Worm (Caenorhabditis elegans) whole organism, early embryonic: ENCODE measurements around the gene srx-16.

Experiments
- B0310.2 ChIP-seq: sonication (generic microtip); optimal IDR thresholded peaks from 2 replicates; lab custom pipeline; 2016; ENCODE audit warnings: mild to moderate bottlenecking, missing genetic modification characterization, missing compliant biosample characterization
- F13C5.2 ChIP-seq: sonication (generic microtip); optimal IDR thresholded peaks from 2 replicates; lab custom pipeline; 2017; ENCODE audit warnings: mild to moderate bottlenecking, missing genetic modification characterization, inconsistent platforms, missing compliant biosample characterization
- aly-1 ChIP-seq: sonication (generic microtip); optimal IDR thresholded peaks from 2 replicates; lab custom pipeline; 2016; ENCODE audit warnings: missing genetic modification characterization, missing compliant biosample characterization
- ama-1 ChIP-seq: fragments of 150-350 bp; optimal IDR thresholded peaks from 2 replicates; lab custom pipeline; 2014
- ceh-13 ChIP-seq: fragments of 200-800 bp; sonication (Bioruptor generic); optimal IDR thresholded peaks from 2 replicates; lab custom pipeline; 2018; ENCODE audit warnings: mild to moderate bottlenecking, missing genetic modification characterization, missing compliant biosample characterization
- ceh-36 ChIP-seq: sonication (generic microtip); optimal IDR thresholded peaks from 2 replicates; lab custom pipeline; 2016; ENCODE audit warnings: missing genetic modification characterization, inconsistent platforms, missing compliant biosample characterization
- ets-7 ChIP-seq: sonication (generic microtip); optimal IDR thresholded peaks from 2 replicates; lab custom pipeline; 2016; ENCODE audit warnings: missing genotype, missing genetic modification characterization, missing compliant biosample characterization
- flt-1 ChIP-seq: fragments of 200-800 bp; sonication (Bioruptor generic); IDR thresholded peaks from 2 replicates; pipeline ENCODE4 v1.3.6; 2022; ENCODE audit warnings: missing genetic modification characterization, missing compliant biosample characterization
- hmbx-1 ChIP-seq: sonication (generic microtip); optimal IDR thresholded peaks from 2 replicates; lab custom pipeline; 2016; ENCODE audit warnings: mild to moderate bottlenecking, missing genetic modification characterization, missing compliant biosample characterization
- hmg-4 ChIP-seq: fragments of 200-800 bp; sonication (Bioruptor generic); optimal IDR thresholded peaks from 2 replicates; lab custom pipeline; 2018; ENCODE audit warnings: mild to moderate bottlenecking, missing genetic modification characterization, missing compliant biosample characterization
- hnd-1 ChIP-seq: sonication (generic microtip); optimal IDR thresholded peaks from 2 replicates; lab custom pipeline; 2016; ENCODE audit warnings: missing genetic modification characterization, missing compliant biosample characterization
- pes-1 ChIP-seq: fragments of 200-800 bp; sonication (Bioruptor generic); IDR thresholded peaks from 2 replicates; pipeline ENCODE4 v1.3.6; 2022; ENCODE audit warnings: missing genetic modification reagents, missing genetic modification characterization, missing compliant biosample characterization
- scrt-1 ChIP-seq: fragments of 200-800 bp; sonication (Bioruptor generic); IDR thresholded peaks from 2 replicates; pipeline ENCODE4 v1.3.6; 2022; ENCODE audit warnings: missing genetic modification characterization, missing compliant biosample characterization
- sea-1 ChIP-seq: fragments of 200-800 bp; sonication (Bioruptor generic); conservative IDR thresholded peaks from 2 replicates; pipeline ENCODE4 v1.3.6; 2022; ENCODE audit warnings: missing genetic modification characterization, missing compliant biosample characterization
- tbx-11 ChIP-seq: fragments of 200-800 bp; sonication (Bioruptor generic); IDR thresholded peaks from 2 replicates; pipeline ENCODE4 v1.3.6; 2022; ENCODE audit warnings: missing genetic modification characterization, missing compliant biosample characterization
- tbx-37 ChIP-seq: fragments of 200-800 bp; sonication (Bioruptor generic); conservative IDR thresholded peaks from 2 replicates; pipeline ENCODE4 v1.3.6; 2022; ENCODE audit warnings: missing genetic modification reagents, missing genetic modification characterization, missing compliant biosample characterization
- tra-4 ChIP-seq: sonication (generic microtip); optimal IDR thresholded peaks from 2 replicates; lab custom pipeline; 2017; ENCODE audit warnings: missing genetic modification characterization, missing compliant biosample characterization

The srx-16 gene

ce11 chrV:6951306-6951705 is 24.8 kb upstream of the srx-16 start, which contains the start of gene T07H8.11:
Gene T07H8.11, minus strand, starts transcription at chrV:6951406.
- TF ChIP-seq tbx-37 (GFP tag; lab: Robert Waterston, UW): no peak

ce11 chrV:6953797-6954196 is 22.4 kb upstream of the srx-16 start, which contains the start of gene srg-31:
Gene srg-31, minus strand, starts transcription at chrV:6953897.
- TF ChIP-seq ceh-13 (GFP tag; lab: Kevin White, UChicago): no peak
- no peak for TF ChIP-seq tbx-37 (GFP tag; lab: Robert Waterston, UW)
- no peak for TF ChIP-seq hnd-1 (tag; lab: Kevin White, UChicago)
- no peak for TF ChIP-seq hmbx-1 (tag; lab: Kevin White, UChicago)
- TF ChIP-seq aly-1 (tag; lab: Kevin White, UChicago): no peak
- no peak for TF ChIP-seq ceh-36
- no peak for TF ChIP-seq tra-4 (tag; lab: Kevin White, UChicago)
- TF ChIP-seq F13C5.2 (tag; lab: Kevin White, UChicago): no peak
- no peak for TF ChIP-seq ets-7
- no peak for TF ChIP-seq sea-1
- no peak for TF ChIP-seq pes-1 (GFP tag; lab: Robert Waterston, UW)

ce11 chrV:6956237-6956636 is 19.9 kb upstream of the srx-16 start, which contains the start of gene mec-1:
Gene mec-1, plus strand, starts transcription at chrV:6956537.
- TF ChIP-seq pes-1 (GFP tag; lab: Robert Waterston, UW) (no peak), tbx-37 (GFP tag; lab: Robert Waterston, UW) (no peak), tbx-11 (GFP tag; lab: Robert Waterston, UW) (no peak), scrt-1 (no peak), sea-1 (no peak), hnd-1 (tag; lab: Kevin White, UChicago) (no peak), ceh-13 (GFP tag; lab: Kevin White, UChicago) (no peak), F13C5.2 (tag; lab: Kevin White, UChicago) (no peak), ets-7 (no peak), hmbx-1 (tag; lab: Kevin White, UChicago) (no peak), ceh-36 (no peak), tra-4 (tag; lab: Kevin White, UChicago) (no peak), aly-1 (tag; lab: Kevin White, UChicago) (no peak), ama-1 (lab: Kevin White, UChicago) (no peak), hmg-4 (GFP tag; lab: Kevin White, UChicago) (no peak), B0310.2 (no peak), flt-1 (GFP tag; lab: Robert Waterston, UW) (no peak)

ce11 chrV:6969950-6970532 is 6.1 kb upstream of the srx-16 start, which contains the start of gene ptr-15:
Gene ptr-15, minus strand, starts transcription at chrV:6970000.
- TF ChIP-seq tbx-11 (GFP tag; lab: Robert Waterston, UW): no peak
- no peak for TF ChIP-seq flt-1 (GFP tag; lab: Robert Waterston, UW)
- no peak for TF ChIP-seq hmg-4 (GFP tag; lab: Kevin White, UChicago)
- no peak for TF ChIP-seq tbx-37 (GFP tag; lab: Robert Waterston, UW)
- no peak for TF ChIP-seq hnd-1 (tag; lab: Kevin White, UChicago)
- no peak for TF ChIP-seq B0310.2

ce11 chrV:6971567-6971966 is 4.6 kb upstream of the srx-16 start, which contains the start of gene srx-59:
Gene srx-59, plus strand, starts transcription at chrV:6971867.
- no peak for TF ChIP-seq B0310.2
- TF ChIP-seq tbx-37 (GFP tag; lab: Robert Waterston, UW): no peak
- TF ChIP-seq sea-1: no peak

ce11 chrV:6979019-6979418 is 2.9 kb downstream of the srx-16 start, which contains the start of gene sre-12:
Gene sre-12, minus strand, starts transcription at chrV:6979119.
- TF ChIP-seq F13C5.2 (tag; lab: Kevin White, UChicago): no peak
- no peak for TF ChIP-seq hmg-4 (GFP tag; lab: Kevin White, UChicago)
- no peak for TF ChIP-seq ama-1 (lab: Kevin White, UChicago)
- TF ChIP-seq sea-1: no peak
- no peak for TF ChIP-seq tbx-37 (GFP tag; lab: Robert Waterston, UW)
- TF ChIP-seq flt-1 (GFP tag; lab: Robert Waterston, UW): no peak
- no peak for TF ChIP-seq hmbx-1 (tag; lab: Kevin White, UChicago)
- no peak for TF ChIP-seq tbx-11 (GFP tag; lab: Robert Waterston, UW)
- TF ChIP-seq hnd-1 (tag; lab: Kevin White, UChicago): no peak
- TF ChIP-seq ets-7: no peak
- no peak for TF ChIP-seq ceh-13 (GFP tag; lab: Kevin White, UChicago)
- TF ChIP-seq ceh-36: no peak
- no peak for TF ChIP-seq B0310.2
- no peak for TF ChIP-seq aly-1 (tag; lab: Kevin White, UChicago)
- no peak for TF ChIP-seq scrt-1
- no peak for TF ChIP-seq pes-1 (GFP tag; lab: Robert Waterston, UW)
- no peak for TF ChIP-seq tra-4 (tag; lab: Kevin White, UChicago)

ce11 chrV:6982813-6983212 is 6.7 kb downstream of the srx-16 start, which contains the start of gene nhr-161:
Gene nhr-161, minus strand, starts transcription at chrV:6982913.
- TF ChIP-seq hmbx-1 (tag; lab: Kevin White, UChicago): no peak
- no peak for TF ChIP-seq tbx-11 (GFP tag; lab: Robert Waterston, UW)
- TF ChIP-seq aly-1 (tag; lab: Kevin White, UChicago): no peak
- no peak for TF ChIP-seq hmg-4 (GFP tag; lab: Kevin White, UChicago)
- TF ChIP-seq B0310.2: no peak
- TF ChIP-seq tbx-37 (GFP tag; lab: Robert Waterston, UW): no peak
- TF ChIP-seq scrt-1: no peak
- no peak for TF ChIP-seq sea-1
- no peak for TF ChIP-seq tra-4 (tag; lab: Kevin White, UChicago)
- TF ChIP-seq ceh-36: no peak
- no peak for TF ChIP-seq ets-7
- TF ChIP-seq hnd-1 (tag; lab: Kevin White, UChicago): no peak
- TF ChIP-seq flt-1 (GFP tag; lab: Robert Waterston, UW): no peak
- TF ChIP-seq ceh-13 (GFP tag; lab: Kevin White, UChicago): no peak
- no peak for TF ChIP-seq ama-1 (lab: Kevin White, UChicago)
- no peak for TF ChIP-seq pes-1 (GFP tag; lab: Robert Waterston, UW)
- no peak for TF ChIP-seq F13C5.2 (tag; lab: Kevin White, UChicago)
